Worm (Caenorhabditis elegans): Measurements from ENCODE around the gene srz-83.

Gene srz-83

ce11 chrIV:3509477-3510063, 5.3 kb downstream of the srz-83 start, which contains the start of gene ced-10:
ced-10 (minus strand) TSS chrIV:3509527.
- TF ChIP-seq nhr-76 (tag; optimal IDR thresholded peaks at IDR 0.05) (no peak), dpl-1 (GFP tag; optimal IDR thresholded peaks at IDR 0.05) (peak in 2 of 3 experiments; percentile 1 to 10), efl-1 (optimal IDR thresholded peaks at IDR 0.05) (peak in 1 of 2 experiments; percentile 3), efl-1 (GFP tag; optimal IDR thresholded peaks at IDR 0.05 in 1 of 2) (peak; percentile 21 to 93), nhr-90 (tag; optimal IDR thresholded peaks at IDR 0.05; ENCODE audit: poor library complexity) (no peak), nhr-11 (tag; optimal IDR thresholded peaks at IDR 0.05) (no peak), elt-2 (tag; optimal IDR thresholded peaks at IDR 0.05) (no peak), lin-35 (GFP tag; optimal IDR thresholded peaks at IDR 0.05) (no peak), aha-1 (tag; optimal IDR thresholded peaks at IDR 0.05) (no peak), nhr-47 (tag; optimal IDR thresholded peaks at IDR 0.05) (no peak), lsy-2 (tag; optimal IDR thresholded peaks at IDR 0.05) (no peak), mep-1 (tag; optimal IDR thresholded peaks at IDR 0.05) (no peak), unc-86 (tag; optimal IDR thresholded peaks at IDR 0.05) (no peak), nhr-20 (tag; optimal IDR thresholded peaks at IDR 0.05) (no peak)

ce11 chrIV:3514467-3514866, 10.2 kb downstream of the srz-83 start, which contains the start of gene tsg-101:
tsg-101 (minus strand) TSS chrIV:3514567.
- TF ChIP-seq ama-1 (optimal IDR thresholded peaks at IDR 0.05) (no peak), skn-1 (tag; optimal IDR thresholded peaks at IDR 0.05) (no peak), ceh-8 (GFP tag; optimal IDR thresholded peaks at IDR 0.05) (no peak), nhr-77 (tag; optimal IDR thresholded peaks at IDR 0.05) (no peak), unc-98 (GFP tag; IDR thresholded peaks at IDR 0.05) (no peak), nhr-84 (tag; optimal IDR thresholded peaks at IDR 0.05) (no peak), sptf-1 (tag; optimal IDR thresholded peaks at IDR 0.05) (no peak), egl-27 (tag; optimal IDR thresholded peaks at IDR 0.05) (no peak), nhr-71 (tag; optimal IDR thresholded peaks at IDR 0.05) (no peak), nhr-47 (tag; optimal IDR thresholded peaks at IDR 0.05) (no peak), sox-4 (tag; optimal IDR thresholded peaks at IDR 0.05) (no peak), xbp-1 (tag; optimal IDR thresholded peaks at IDR 0.05) (no peak), nhr-237 (tag; optimal IDR thresholded peaks at IDR 0.05) (no peak), nhr-12 (tag; optimal IDR thresholded peaks at IDR 0.05) (no peak), snpc-4 (tag; optimal IDR thresholded peaks at IDR 0.05) (no peak), lin-13 (GFP tag; optimal IDR thresholded peaks at IDR 0.05) (no peak), lin-14 (GFP tag; optimal IDR thresholded peaks at IDR 0.05) (no peak), mep-1 (tag; optimal IDR thresholded peaks at IDR 0.05) (no peak)

- TF ChIP-seq tlp-1 (tag; optimal IDR thresholded peaks at IDR 0.05) = no peak
- no peak for TF ChIP-seq unc-62 (GFP tag; optimal IDR thresholded peaks at IDR 0.05)
- no peak for TF ChIP-seq elt-3 (tag; optimal IDR thresholded peaks at IDR 0.05)
- peak; percentile 24 for TF ChIP-seq C16A3.4 (tag; optimal IDR thresholded peaks at IDR 0.05)
- TF ChIP-seq ceh-88 (GFP tag; IDR thresholded peaks at IDR 0.05) = no peak
- TF ChIP-seq nhr-11 (tag; optimal IDR thresholded peaks at IDR 0.05) = no peak
- TF ChIP-seq nhr-237 (tag; optimal IDR thresholded peaks at IDR 0.05) = no peak
- peak; percentile 14 for TF ChIP-seq lin-13 (GFP tag; optimal IDR thresholded peaks at IDR 0.05)
- peak; percentile 90 for TF ChIP-seq skn-1 (tag; optimal IDR thresholded peaks at IDR 0.05)
- peak; percentile 41 for TF ChIP-seq blmp-1 (tag; optimal IDR thresholded peaks at IDR 0.05)
- TF ChIP-seq lin-39 (tag; optimal IDR thresholded peaks at IDR 0.05) = no peak
- peak; percentile 87 for TF ChIP-seq lin-14 (GFP tag; optimal IDR thresholded peaks at IDR 0.05)
- peak; percentile 50 for TF ChIP-seq zip-4 (GFP tag; optimal IDR thresholded peaks at IDR 0.05)
- TF ChIP-seq pax-3 (tag; optimal IDR thresholded peaks at IDR 0.05) = no peak
- TF ChIP-seq C04F5.9 (tag; optimal IDR thresholded peaks at IDR 0.05) = no peak
- peak; percentile 42 for TF ChIP-seq nhr-20 (tag; optimal IDR thresholded peaks at IDR 0.05)
- TF ChIP-seq jun-1 (tag; optimal IDR thresholded peaks at IDR 0.05) = peak; percentile 58
- peak; percentile 25 for TF ChIP-seq mep-1 (tag; optimal IDR thresholded peaks at IDR 0.05)
- no peak for TF ChIP-seq ztf-11 (tag; optimal IDR thresholded peaks at IDR 0.05)
- peak; percentile 63 for TF ChIP-seq swsn-7 (tag; optimal IDR thresholded peaks at IDR 0.05)
- TF ChIP-seq nhr-47 (tag; optimal IDR thresholded peaks at IDR 0.05) = peak; percentile 55
- no peak for TF ChIP-seq ces-1 (GFP tag; optimal IDR thresholded peaks at IDR 0.05)
- no peak for TF ChIP-seq aha-1 (tag; optimal IDR thresholded peaks at IDR 0.05)
- peak; percentile 62 to 63 for TF ChIP-seq lin-35 (GFP tag; optimal IDR thresholded peaks at IDR 0.05)
- no peak for TF ChIP-seq sptf-1 (tag; optimal IDR thresholded peaks at IDR 0.05)
- no peak for TF ChIP-seq irx-1 (tag; optimal IDR thresholded peaks at IDR 0.05)
- TF ChIP-seq nhr-76 (tag; optimal IDR thresholded peaks at IDR 0.05) = no peak
- peak; percentile 18 for TF ChIP-seq isw-1 (GFP tag; IDR thresholded peaks at IDR 0.05)
- no peak for TF ChIP-seq hlh-4 (tag; optimal IDR thresholded peaks at IDR 0.05)
Observed at ce11 chrIV:3515412-3516046, 11.3 kb downstream of the srz-83 start.
